Worm (Caenorhabditis elegans): ENCODE data around the gene C47E8.1.
A peak's percentile ranks its signal among the peaks of the same experiment; 100 is the strongest.

C47E8.1 gene

ce11 chrV:14665728-14666127 lies at the start of gene C47E8.1:
C47E8.1 (plus strand) TSS chrV:14666028.
- no peak for TF ChIP-seq nhr-129 (tag; optimal IDR thresholded peaks at IDR 0.05)
- no peak for TF ChIP-seq nhr-23 (tag; optimal IDR thresholded peaks at IDR 0.05)
- no peak for TF ChIP-seq blmp-1 (tag; optimal IDR thresholded peaks at IDR 0.05; ENCODE audit: insufficient read depth)
- TF ChIP-seq unc-39 (tag; optimal IDR thresholded peaks at IDR 0.05), result no peak
- no peak for TF ChIP-seq peb-1 (tag; optimal IDR thresholded peaks at IDR 0.05)
- TF ChIP-seq ztf-1 (GFP tag; conservative IDR thresholded peaks at IDR 0.05), result no peak
- TF ChIP-seq aly-2 (tag; optimal IDR thresholded peaks at IDR 0.05), result no peak
- TF ChIP-seq skn-1 (tag; optimal IDR thresholded peaks at IDR 0.05), result no peak
- no peak for TF ChIP-seq alr-1 (tag; optimal IDR thresholded peaks at IDR 0.05)
- no peak for TF ChIP-seq ztf-11 (tag; optimal IDR thresholded peaks at IDR 0.05)
- TF ChIP-seq lin-11 (tag; optimal IDR thresholded peaks at IDR 0.05), result no peak
- no peak for TF ChIP-seq lin-39 (tag; optimal IDR thresholded peaks at IDR 0.05)
- TF ChIP-seq C34F6.9 (tag; optimal IDR thresholded peaks at IDR 0.05), result no peak
- TF ChIP-seq nhr-6 (tag; optimal IDR thresholded peaks at IDR 0.05), result no peak
- no peak for TF ChIP-seq mbf-1 (tag; optimal IDR thresholded peaks at IDR 0.05)

DNA sequence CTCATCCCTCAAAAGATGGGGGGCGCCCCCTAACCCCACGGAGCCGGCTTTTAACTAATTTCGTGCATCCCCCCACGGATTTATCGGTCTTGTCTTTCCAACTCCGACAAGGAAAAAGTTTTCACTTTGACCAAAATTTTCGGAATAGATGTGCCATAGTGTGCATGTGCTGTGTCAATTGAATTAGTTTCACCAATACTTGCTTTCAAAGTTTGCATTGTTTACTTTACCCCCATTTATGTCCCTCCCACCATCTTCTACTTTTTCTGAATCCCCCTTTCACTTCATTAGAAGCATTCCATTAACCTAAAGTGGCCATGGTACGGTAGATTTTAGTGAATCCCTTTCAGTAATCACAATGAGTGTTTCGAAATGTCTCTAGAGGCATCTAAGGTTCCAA lies 48.1 kb upstream of the C47E8.1 start:
- TF ChIP-seq ama-1 (optimal IDR thresholded peaks at IDR 0.05) (no peak), ZK546.5 (tag; optimal IDR thresholded peaks at IDR 0.05) (no peak), crh-2 (tag; optimal IDR thresholded peaks at IDR 0.05) (no peak), lin-13 (GFP tag; optimal IDR thresholded peaks at IDR 0.05) (no peak), ceh-16 (tag; optimal IDR thresholded peaks at IDR 0.05) (no peak), ceh-82 (tag; optimal IDR thresholded peaks at IDR 0.05) (no peak), nhr-6 (tag; optimal IDR thresholded peaks at IDR 0.05) (no peak), ztf-11 (tag; optimal IDR thresholded peaks at IDR 0.05) (no peak), lsy-2 (tag; optimal IDR thresholded peaks at IDR 0.05) (no peak), lin-39 (tag; optimal IDR thresholded peaks at IDR 0.05) (no peak), C34F6.9 (tag; optimal IDR thresholded peaks at IDR 0.05) (no peak), alr-1 (tag; optimal IDR thresholded peaks at IDR 0.05) (no peak), egl-27 (tag; optimal IDR thresholded peaks at IDR 0.05) (no peak), nhr-11 (tag; optimal IDR thresholded peaks at IDR 0.05) (no peak), sem-4 (tag; optimal IDR thresholded peaks at IDR 0.05) (no peak), ztf-1 (GFP tag; conservative IDR thresholded peaks at IDR 0.05) (no peak), nhr-10 (tag; optimal IDR thresholded peaks at IDR 0.05) (no peak), nhr-77 (tag; optimal IDR thresholded peaks at IDR 0.05) (no peak), sma-3 (GFP tag; optimal IDR thresholded peaks at IDR 0.05) (no peak)

DNA sequence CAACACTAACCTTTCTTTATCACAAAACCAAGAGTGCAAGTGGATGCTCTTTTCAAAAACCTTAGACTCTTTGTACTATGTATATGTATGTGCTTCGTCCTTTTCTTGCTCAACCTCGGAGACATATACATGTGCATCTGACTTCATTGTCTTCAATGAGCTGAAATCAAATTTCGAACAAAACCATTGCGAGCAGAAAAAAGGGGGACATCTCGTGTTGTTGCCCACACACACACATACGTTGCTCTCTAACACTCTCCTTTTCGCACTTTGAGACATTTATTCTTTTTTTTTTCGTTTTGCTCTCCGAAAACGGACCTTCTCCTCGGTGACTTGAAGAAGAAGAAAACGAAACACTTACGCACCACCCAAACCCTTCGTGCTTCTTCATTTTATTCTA lies 45.5 kb upstream of the C47E8.1 start:
- TF ChIP-seq sma-3 (GFP tag; optimal IDR thresholded peaks at IDR 0.05) (no peak), mbf-1 (tag; optimal IDR thresholded peaks at IDR 0.05) (no peak), nhr-21 (tag; optimal IDR thresholded peaks at IDR 0.05) (no peak), nhr-11 (tag; optimal IDR thresholded peaks at IDR 0.05) (no peak), gmeb-1 (tag; optimal IDR thresholded peaks at IDR 0.05) (no peak), lsy-2 (tag; optimal IDR thresholded peaks at IDR 0.05) (no peak), nhr-77 (tag; optimal IDR thresholded peaks at IDR 0.05) (no peak), C34F6.9 (tag; optimal IDR thresholded peaks at IDR 0.05) (no peak)

DNA sequence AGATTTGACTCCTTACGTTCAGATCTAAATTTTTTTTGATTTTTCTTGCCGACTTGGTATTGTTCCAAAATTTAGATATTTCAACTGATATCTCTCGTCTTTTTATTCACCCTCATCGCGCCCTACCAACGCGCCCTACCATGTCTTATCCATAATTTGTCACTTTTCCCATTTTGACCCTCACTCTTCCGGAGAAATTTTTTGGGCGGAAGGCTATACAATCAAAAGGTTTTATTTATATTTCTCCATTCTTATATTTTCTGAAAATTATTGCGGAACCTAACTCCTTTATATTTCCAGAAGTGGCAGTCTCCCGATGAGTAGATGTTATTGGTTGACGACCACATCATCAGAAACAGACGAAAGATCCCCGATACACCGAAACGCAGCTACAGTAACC lies 45.0 kb upstream of the C47E8.1 start, which contains the start of gene hot-1:
TSS of gene hot-1 (plus strand) at position 301 of the 400 bp plus-strand sequence.
- TF ChIP-seq sma-3 (GFP tag; optimal IDR thresholded peaks at IDR 0.05) (no peak), C34F6.9 (tag; optimal IDR thresholded peaks at IDR 0.05) (no peak), sem-4 (tag; optimal IDR thresholded peaks at IDR 0.05) (no peak), egl-27 (tag; optimal IDR thresholded peaks at IDR 0.05) (no peak), ZK546.5 (tag; optimal IDR thresholded peaks at IDR 0.05) (no peak), blmp-1 (tag; optimal IDR thresholded peaks at IDR 0.05; ENCODE audit: insufficient read depth) (no peak), mdl-1 (tag; optimal IDR thresholded peaks at IDR 0.05) (no peak), ztf-11 (tag; optimal IDR thresholded peaks at IDR 0.05) (no peak), sma-9 (GFP tag; optimal IDR thresholded peaks at IDR 0.05) (no peak), sma-9 (tag; optimal IDR thresholded peaks at IDR 0.05) (no peak)

DNA sequence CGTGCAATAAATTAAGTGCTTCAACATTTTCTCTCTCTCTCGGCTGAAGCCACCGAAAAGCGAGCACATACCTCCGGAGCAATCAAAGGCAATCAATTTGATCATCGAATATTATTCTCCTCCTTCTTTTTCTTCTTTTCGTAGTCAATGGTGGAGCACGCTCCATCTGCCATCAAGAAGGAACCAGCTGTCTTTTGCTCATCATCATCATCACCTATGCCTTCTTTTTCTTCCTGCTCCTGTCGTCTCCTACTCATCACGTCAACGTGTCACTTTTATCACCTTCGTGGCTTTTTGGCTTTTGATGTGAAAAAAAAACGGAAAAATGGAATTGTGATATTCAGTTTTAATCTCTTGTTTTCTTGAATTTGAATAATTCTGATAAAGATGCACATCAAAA lies 40.2 kb upstream of the C47E8.1 start:
- peak; percentile 29 for TF ChIP-seq sma-9 (GFP tag; optimal IDR thresholded peaks at IDR 0.05)
- TF ChIP-seq sma-9 (tag; optimal IDR thresholded peaks at IDR 0.05), result no peak
- TF ChIP-seq snpc-4 (tag; optimal IDR thresholded peaks at IDR 0.05), result no peak
- TF ChIP-seq lsy-2 (tag; optimal IDR thresholded peaks at IDR 0.05), result peak in 1 of 2 experiments; percentile 10
- no peak for TF ChIP-seq nhr-11 (tag; optimal IDR thresholded peaks at IDR 0.05)
- peak; percentile 27 for TF ChIP-seq nhr-129 (tag; optimal IDR thresholded peaks at IDR 0.05)
- TF ChIP-seq mab-5 (tag; optimal IDR thresholded peaks at IDR 0.05), result peak; percentile 5
- TF ChIP-seq R02D3.7 (tag; optimal IDR thresholded peaks at IDR 0.05), result no peak
- TF ChIP-seq F13H6.1 (tag; optimal IDR thresholded peaks at IDR 0.05), result peak; percentile 6
- no peak for TF ChIP-seq nhr-21 (tag; optimal IDR thresholded peaks at IDR 0.05)
- no peak for TF ChIP-seq peb-1 (tag; optimal IDR thresholded peaks at IDR 0.05)
